Fruit fly (Drosophila melanogaster): ENCODE measurements around the gene Pect.
A peak's percentile ranks its signal among the peaks of the same experiment; 100 is the strongest.

Pect gene

DNA sequence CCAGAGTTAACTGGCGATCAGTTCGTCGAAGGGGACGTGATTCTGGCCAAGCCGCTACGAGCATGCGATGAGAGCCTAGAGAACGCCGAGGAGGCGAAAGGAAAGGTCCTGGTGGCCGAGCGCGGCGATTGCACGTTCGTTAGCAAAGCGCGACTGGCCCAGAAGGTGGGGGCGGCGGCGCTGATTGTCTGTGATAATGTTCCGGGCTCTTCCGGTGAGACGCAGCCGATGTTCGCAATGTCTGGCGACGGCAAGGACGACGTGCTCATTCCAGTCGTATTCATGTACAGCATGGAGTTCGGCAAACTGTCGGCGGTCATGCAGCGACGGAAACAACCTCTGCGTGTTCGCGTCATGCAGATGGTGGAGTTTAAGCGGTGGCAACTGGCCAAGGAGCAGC, 7.7 kb upstream of the Pect start:
- TF ChIP-seq kay (GFP tag; ENCODE audit: borderline replicate concordance) (no peak), pad (GFP tag; optimal IDR thresholded peaks at IDR 0.05) (no peak), cic (GFP tag; optimal IDR thresholded peaks at IDR 0.05) (no peak), CG12768 (GFP tag; optimal IDR thresholded peaks at IDR 0.05) (no peak), CG7101 (tag; optimal IDR thresholded peaks at IDR 0.05) (no peak), CG5204 (GFP tag; optimal IDR thresholded peaks at IDR 0.05) (no peak), CG7045 (GFP tag; optimal IDR thresholded peaks at IDR 0.05) (no peak), Clk (GFP tag; optimal IDR thresholded peaks at IDR 0.05) (no peak), CG11617 (GFP tag; optimal IDR thresholded peaks at IDR 0.05) (no peak), bab1 (GFP tag; optimal IDR thresholded peaks at IDR 0.05) (no peak), tj (GFP tag; optimal IDR thresholded peaks at IDR 0.05) (no peak), Mnt (GFP tag; optimal IDR thresholded peaks at IDR 0.05) (no peak), CG1620 (GFP tag; optimal IDR thresholded peaks at IDR 0.05) (no peak), Hr96 (GFP tag; optimal IDR thresholded peaks at IDR 0.05) (no peak), ovo (GFP tag; optimal IDR thresholded peaks at IDR 0.05) (no peak), CG14711 (tag; optimal IDR thresholded peaks at IDR 0.05) (no peak), toe (GFP tag; optimal IDR thresholded peaks at IDR 0.05) (no peak), cnc (optimal IDR thresholded peaks at IDR 0.05) (no peak), Crg-1 (GFP tag; optimal IDR thresholded peaks at IDR 0.05) (no peak), CG33017 (tag; optimal IDR thresholded peaks at IDR 0.05) (no peak)

DNA sequence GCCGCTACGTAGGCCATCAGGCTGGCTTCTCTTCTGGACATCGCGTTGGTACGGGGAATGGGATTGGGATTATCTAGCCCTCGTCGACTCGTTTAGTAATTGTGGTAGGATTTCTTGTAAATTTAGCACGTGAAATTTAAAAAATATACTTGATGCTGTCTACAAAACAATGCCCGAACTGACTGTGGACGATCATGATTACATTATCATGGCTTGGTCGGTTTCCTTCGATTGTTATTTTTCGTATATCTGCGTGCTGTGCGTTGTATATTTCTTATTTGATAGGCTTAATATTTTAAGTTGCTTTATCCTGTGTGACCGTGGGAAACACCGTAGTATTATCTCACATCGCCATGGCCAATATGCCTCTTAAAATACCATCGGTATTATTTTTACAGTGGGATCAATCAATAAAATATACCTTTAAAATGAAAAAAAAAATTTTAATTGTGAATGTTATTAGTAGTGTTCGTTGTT, 564 bp upstream of the Pect start, which contains the start of gene CG16972:
Gene CG16972 (minus strand): TSS at position 336 of the 477 bp plus-strand sequence.
- TF ChIP-seq CG7045 (GFP tag; optimal IDR thresholded peaks at IDR 0.05) (peak; percentile 35), CG12768 (GFP tag; optimal IDR thresholded peaks at IDR 0.05) (no peak), Mnt (GFP tag; optimal IDR thresholded peaks at IDR 0.05) (no peak), toe (GFP tag; optimal IDR thresholded peaks at IDR 0.05) (no peak), tj (GFP tag; optimal IDR thresholded peaks at IDR 0.05) (no peak), Crg-1 (GFP tag; optimal IDR thresholded peaks at IDR 0.05) (no peak), CG5204 (GFP tag; optimal IDR thresholded peaks at IDR 0.05) (no peak), cic (GFP tag; optimal IDR thresholded peaks at IDR 0.05) (no peak), CG14711 (tag; optimal IDR thresholded peaks at IDR 0.05) (peak; percentile 67), CG1620 (GFP tag; optimal IDR thresholded peaks at IDR 0.05) (no peak), bab1 (GFP tag; optimal IDR thresholded peaks at IDR 0.05) (peak; percentile 41), Clk (GFP tag; optimal IDR thresholded peaks at IDR 0.05) (peak; percentile 0), CG33017 (tag; optimal IDR thresholded peaks at IDR 0.05) (no peak), CG7101 (tag; optimal IDR thresholded peaks at IDR 0.05) (no peak), ovo (GFP tag; optimal IDR thresholded peaks at IDR 0.05) (peak; percentile 33), kay (GFP tag; ENCODE audit: borderline replicate concordance) (no peak), CG11617 (GFP tag; optimal IDR thresholded peaks at IDR 0.05) (peak; percentile 55), Hr96 (GFP tag; optimal IDR thresholded peaks at IDR 0.05) (no peak), pad (GFP tag; optimal IDR thresholded peaks at IDR 0.05) (no peak)

DNA sequence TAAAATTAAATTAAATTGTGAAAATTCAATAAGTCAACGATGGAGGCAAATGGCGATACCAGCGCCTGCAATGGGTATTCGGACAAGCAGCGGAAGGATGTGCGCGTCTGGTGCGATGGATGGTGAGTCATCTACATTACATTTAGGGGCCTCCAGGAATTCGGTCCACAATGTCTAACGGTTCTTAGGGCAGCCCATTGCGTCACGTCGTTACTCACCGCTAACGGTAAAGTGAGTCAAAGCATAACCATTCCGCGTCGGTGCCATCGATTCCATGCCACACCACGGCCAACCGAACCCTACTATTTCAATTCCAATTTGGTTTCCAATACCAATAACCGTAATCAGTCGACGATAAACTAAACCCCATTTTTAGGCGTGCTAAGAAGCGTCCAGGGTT, 589 bp downstream of the Pect start:
- no peak for TF ChIP-seq CG12768 (GFP tag; optimal IDR thresholded peaks at IDR 0.05)
- TF ChIP-seq ovo (GFP tag; optimal IDR thresholded peaks at IDR 0.05) = peak; percentile 70
- TF ChIP-seq bab1 (GFP tag; optimal IDR thresholded peaks at IDR 0.05) = no peak
- no peak for TF ChIP-seq Clk (GFP tag; optimal IDR thresholded peaks at IDR 0.05)
- no peak for TF ChIP-seq cnc (optimal IDR thresholded peaks at IDR 0.05)

DNA sequence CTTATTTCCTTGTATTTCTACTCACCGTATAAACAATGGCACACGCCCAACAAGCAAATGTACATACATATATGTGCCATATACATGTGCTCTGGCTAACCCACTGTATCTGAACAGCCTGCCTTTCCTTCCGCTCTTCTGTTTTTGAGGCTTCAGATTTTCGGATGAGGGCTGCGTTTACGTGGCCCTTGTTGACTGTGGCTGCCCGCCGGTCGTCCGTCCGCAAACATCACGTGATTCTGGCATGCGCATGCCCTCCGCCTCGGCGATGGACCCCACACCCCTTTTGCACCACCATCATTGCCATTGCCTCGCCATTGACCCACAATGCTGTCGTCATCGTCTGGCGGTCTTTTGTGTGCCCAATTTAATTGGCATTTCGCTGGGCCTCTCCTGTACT, 1.7 kb downstream of the Pect start:
- no peak for TF ChIP-seq Hr96 (GFP tag; optimal IDR thresholded peaks at IDR 0.05)
- TF ChIP-seq cnc (optimal IDR thresholded peaks at IDR 0.05) = no peak
- peak; percentile 48 for TF ChIP-seq tj (GFP tag; optimal IDR thresholded peaks at IDR 0.05)
- TF ChIP-seq CG5204 (GFP tag; optimal IDR thresholded peaks at IDR 0.05) = no peak
- TF ChIP-seq CG12768 (GFP tag; optimal IDR thresholded peaks at IDR 0.05) = peak; percentile 64
- TF ChIP-seq pad (GFP tag; optimal IDR thresholded peaks at IDR 0.05) = peak; percentile 22
- peak; percentile 31 for TF ChIP-seq Crg-1 (GFP tag; optimal IDR thresholded peaks at IDR 0.05)
- TF ChIP-seq bab1 (GFP tag; optimal IDR thresholded peaks at IDR 0.05) = no peak
- TF ChIP-seq Mnt (GFP tag; optimal IDR thresholded peaks at IDR 0.05) = peak; percentile 72
- peak; percentile 54 for TF ChIP-seq cic (GFP tag; optimal IDR thresholded peaks at IDR 0.05)
- TF ChIP-seq CG14711 (tag; optimal IDR thresholded peaks at IDR 0.05) = peak; percentile 36
- TF ChIP-seq CG7045 (GFP tag; optimal IDR thresholded peaks at IDR 0.05) = peak; percentile 57
- TF ChIP-seq CG11617 (GFP tag; optimal IDR thresholded peaks at IDR 0.05) = peak; percentile 15
- no peak for TF ChIP-seq ovo (GFP tag; optimal IDR thresholded peaks at IDR 0.05)
- TF ChIP-seq CG1620 (GFP tag; optimal IDR thresholded peaks at IDR 0.05) = peak; percentile 40
- TF ChIP-seq Clk (GFP tag; optimal IDR thresholded peaks at IDR 0.05) = no peak
- peak; percentile 30 for TF ChIP-seq CG33017 (tag; optimal IDR thresholded peaks at IDR 0.05)

DNA sequence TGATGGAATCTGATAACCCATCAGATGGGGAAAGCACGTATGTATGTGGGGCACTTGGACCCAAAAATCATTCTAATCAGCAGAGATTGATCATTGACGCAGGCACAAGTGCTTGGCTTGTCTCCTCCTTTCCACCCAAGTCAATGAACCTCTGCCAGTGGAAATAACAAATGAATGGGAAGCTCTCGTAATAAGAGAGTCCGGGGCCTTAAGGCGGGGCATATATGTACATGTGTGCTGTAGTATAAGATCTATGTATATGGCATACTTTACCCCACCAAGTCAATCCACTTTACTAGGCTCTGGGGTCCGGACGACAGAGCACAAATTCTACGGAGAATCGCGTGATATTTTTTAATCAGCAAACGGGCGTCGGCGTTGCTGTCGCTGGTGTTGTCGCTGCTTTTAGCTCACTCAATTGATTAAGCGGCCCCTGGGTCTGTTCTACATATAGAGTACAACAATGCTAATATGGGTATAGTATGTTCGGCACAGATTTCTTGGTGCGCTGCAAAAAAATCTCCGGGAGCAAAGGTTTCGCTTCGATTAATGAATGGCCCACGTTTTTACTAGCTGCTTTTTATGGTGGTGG, 2.6 kb downstream of the Pect start:
- TF ChIP-seq pad (GFP tag; optimal IDR thresholded peaks at IDR 0.05) (peak; percentile 72), CG33017 (tag; optimal IDR thresholded peaks at IDR 0.05) (peak; percentile 78), CG1620 (GFP tag; optimal IDR thresholded peaks at IDR 0.05) (peak; percentile 41), bab1 (GFP tag; optimal IDR thresholded peaks at IDR 0.05) (peak; percentile 23), Mnt (GFP tag; optimal IDR thresholded peaks at IDR 0.05) (peak; percentile 63), CG5204 (GFP tag; optimal IDR thresholded peaks at IDR 0.05) (no peak), toe (GFP tag; optimal IDR thresholded peaks at IDR 0.05) (peak; percentile 1), cnc (optimal IDR thresholded peaks at IDR 0.05) (no peak), CG12768 (GFP tag; optimal IDR thresholded peaks at IDR 0.05) (peak; percentile 93), cic (GFP tag; optimal IDR thresholded peaks at IDR 0.05) (peak; percentile 99), Crg-1 (GFP tag; optimal IDR thresholded peaks at IDR 0.05) (peak; percentile 40), Clk (GFP tag; optimal IDR thresholded peaks at IDR 0.05) (no peak), Hr96 (GFP tag; optimal IDR thresholded peaks at IDR 0.05) (no peak), tj (GFP tag; optimal IDR thresholded peaks at IDR 0.05) (peak; percentile 30), CG14711 (tag; optimal IDR thresholded peaks at IDR 0.05) (peak; percentile 43), CG11617 (GFP tag; optimal IDR thresholded peaks at IDR 0.05) (peak; percentile 22), CG7101 (tag; optimal IDR thresholded peaks at IDR 0.05) (peak; percentile 51), ovo (GFP tag; optimal IDR thresholded peaks at IDR 0.05) (no peak), CG7045 (GFP tag; optimal IDR thresholded peaks at IDR 0.05) (peak; percentile 79)

Data from whole organism, adult.